Worm (Caenorhabditis elegans): ENCODE measurements around the gene sma-3.

The sma-3 gene

ce11 chrIII:6895166-6895565, 31.4 kb upstream of the sma-3 start:
- TF ChIP-seq ref-1 (GFP tag; conservative IDR thresholded peaks at IDR 0.05) (no peak), ztf-23 (GFP tag; IDR thresholded peaks at IDR 0.05) (no peak), tab-1 (GFP tag; IDR thresholded peaks at IDR 0.05) (no peak), ztf-29 (GFP tag; IDR thresholded peaks at IDR 0.05) (no peak), cog-1 (tag; optimal IDR thresholded peaks at IDR 0.05) (no peak), flt-1 (GFP tag; IDR thresholded peaks at IDR 0.05) (no peak), med-1 (GFP tag; optimal IDR thresholded peaks at IDR 0.05; ENCODE audit: insufficient read depth) (no peak), klf-2 (GFP tag; conservative IDR thresholded peaks at IDR 0.05) (no peak), T22C8.4 (GFP tag; IDR thresholded peaks at IDR 0.05) (no peak)

ce11 chrIII:6891560-6891959, 27.8 kb upstream of the sma-3 start, which contains the start of gene K04C2.5:
Gene K04C2.5, minus strand, starts transcription at chrIII:6891660.
- TF ChIP-seq flt-1 (GFP tag; IDR thresholded peaks at IDR 0.05) = no peak
- TF ChIP-seq ztf-23 (GFP tag; IDR thresholded peaks at IDR 0.05) = no peak
- no peak for TF ChIP-seq tab-1 (GFP tag; IDR thresholded peaks at IDR 0.05)
- no peak for TF ChIP-seq klf-2 (GFP tag; conservative IDR thresholded peaks at IDR 0.05)
- no peak for TF ChIP-seq ref-1 (GFP tag; conservative IDR thresholded peaks at IDR 0.05)
- no peak for TF ChIP-seq T22C8.4 (GFP tag; IDR thresholded peaks at IDR 0.05)
- TF ChIP-seq ztf-29 (GFP tag; IDR thresholded peaks at IDR 0.05) = no peak
- no peak for TF ChIP-seq med-1 (GFP tag; optimal IDR thresholded peaks at IDR 0.05; ENCODE audit: insufficient read depth)
- no peak for TF ChIP-seq cog-1 (tag; optimal IDR thresholded peaks at IDR 0.05)

- TF ChIP-seq ztf-29 (GFP tag; IDR thresholded peaks at IDR 0.05) (no peak), T22C8.4 (GFP tag; IDR thresholded peaks at IDR 0.05) (no peak), tab-1 (GFP tag; IDR thresholded peaks at IDR 0.05) (no peak), cog-1 (tag; optimal IDR thresholded peaks at IDR 0.05) (no peak), ref-1 (GFP tag; conservative IDR thresholded peaks at IDR 0.05) (no peak), klf-2 (GFP tag; conservative IDR thresholded peaks at IDR 0.05) (no peak), med-1 (GFP tag; optimal IDR thresholded peaks at IDR 0.05; ENCODE audit: insufficient read depth) (no peak), ztf-23 (GFP tag; IDR thresholded peaks at IDR 0.05) (no peak), flt-1 (GFP tag; IDR thresholded peaks at IDR 0.05) (no peak)
These were observed 25.4 kb upstream of the sma-3 start, which contains the start of the genes brd-1 and K04C2.2 for ce11 chrIII:6888999-6889824. Gene brd-1, minus strand, starts transcription at chrIII:6889504. Gene K04C2.2, plus strand, starts transcription at chrIII:6889774.

DNA sequence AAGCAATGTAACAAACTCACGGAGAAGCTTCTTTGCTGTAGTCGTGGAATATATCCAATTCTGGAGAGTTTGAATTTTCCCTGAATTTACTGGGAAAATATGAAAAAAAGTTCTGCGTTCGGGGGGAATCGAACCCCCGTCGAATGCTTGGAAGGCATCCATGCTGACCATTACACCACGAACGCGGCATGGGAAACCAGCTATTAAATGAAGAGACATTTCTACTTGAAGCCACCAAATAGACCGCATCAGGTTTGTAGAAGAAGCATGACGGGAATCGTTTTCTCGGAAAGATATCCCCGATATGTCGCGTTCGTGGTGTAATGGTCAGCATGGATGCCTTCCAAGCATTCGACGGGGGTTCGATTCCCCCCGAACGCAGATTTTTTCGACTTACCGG, 24.7 kb upstream of the sma-3 start:
- no peak for TF ChIP-seq T22C8.4 (GFP tag; IDR thresholded peaks at IDR 0.05)
- TF ChIP-seq tab-1 (GFP tag; IDR thresholded peaks at IDR 0.05) = peak; percentile 60; the same call in 1 of the 2 replicates
- no peak for TF ChIP-seq med-1 (GFP tag; optimal IDR thresholded peaks at IDR 0.05; ENCODE audit: insufficient read depth)
- TF ChIP-seq ztf-23 (GFP tag; IDR thresholded peaks at IDR 0.05) = 0 out of 2 replicates have a peak, but pooled peaks have one; percentile 65
- TF ChIP-seq ztf-29 (GFP tag; IDR thresholded peaks at IDR 0.05) = no peak
- TF ChIP-seq cog-1 (tag; optimal IDR thresholded peaks at IDR 0.05) = no peak
- 0 out of 2 replicates have a peak, but pooled peaks have one; percentile 39 for TF ChIP-seq flt-1 (GFP tag; IDR thresholded peaks at IDR 0.05)
- TF ChIP-seq klf-2 (GFP tag; conservative IDR thresholded peaks at IDR 0.05) = peak; percentile 64; the same call in 1 of the 2 replicates
- no peak for TF ChIP-seq ref-1 (GFP tag; conservative IDR thresholded peaks at IDR 0.05)

DNA sequence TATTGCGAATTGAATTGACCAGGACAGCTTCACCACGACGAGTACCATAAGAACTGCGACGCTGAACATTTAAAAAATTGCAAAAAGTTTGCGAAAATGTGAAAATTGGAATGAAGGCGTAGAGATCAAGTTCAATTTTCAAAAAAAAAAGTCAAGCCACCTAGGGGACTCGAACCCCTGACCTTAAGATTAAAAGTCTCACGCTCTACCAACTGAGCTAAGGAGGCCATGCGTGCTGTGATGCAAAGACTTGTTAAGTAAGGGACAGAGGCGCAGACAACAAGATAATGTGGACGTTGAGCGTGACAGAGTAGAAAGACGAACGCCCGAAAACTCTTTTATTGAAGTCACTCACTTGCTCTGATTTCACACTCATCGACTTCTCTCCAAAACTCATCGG, 23.8 kb upstream of the sma-3 start:
- TF ChIP-seq cog-1 (tag; optimal IDR thresholded peaks at IDR 0.05) (peak; percentile 67), T22C8.4 (GFP tag; IDR thresholded peaks at IDR 0.05) (peak; percentile 84), ref-1 (GFP tag; conservative IDR thresholded peaks at IDR 0.05) (peak; percentile 77), tab-1 (GFP tag; IDR thresholded peaks at IDR 0.05) (peak; percentile 89), flt-1 (GFP tag; IDR thresholded peaks at IDR 0.05) (peak; percentile 93), ztf-23 (GFP tag; IDR thresholded peaks at IDR 0.05) (peak; percentile 87), ztf-29 (GFP tag; IDR thresholded peaks at IDR 0.05) (peak; percentile 82), klf-2 (GFP tag; conservative IDR thresholded peaks at IDR 0.05) (peak; percentile 88), med-1 (GFP tag; optimal IDR thresholded peaks at IDR 0.05; ENCODE audit: insufficient read depth) (peak; percentile 38)

ce11 chrIII:6885889-6886288, 22.1 kb upstream of the sma-3 start:
- TF ChIP-seq ztf-23 (GFP tag; IDR thresholded peaks at IDR 0.05) (no peak), cog-1 (tag; optimal IDR thresholded peaks at IDR 0.05) (no peak), ref-1 (GFP tag; conservative IDR thresholded peaks at IDR 0.05) (no peak), flt-1 (GFP tag; IDR thresholded peaks at IDR 0.05) (no peak), T22C8.4 (GFP tag; IDR thresholded peaks at IDR 0.05) (no peak), ztf-29 (GFP tag; IDR thresholded peaks at IDR 0.05) (no peak)

DNA sequence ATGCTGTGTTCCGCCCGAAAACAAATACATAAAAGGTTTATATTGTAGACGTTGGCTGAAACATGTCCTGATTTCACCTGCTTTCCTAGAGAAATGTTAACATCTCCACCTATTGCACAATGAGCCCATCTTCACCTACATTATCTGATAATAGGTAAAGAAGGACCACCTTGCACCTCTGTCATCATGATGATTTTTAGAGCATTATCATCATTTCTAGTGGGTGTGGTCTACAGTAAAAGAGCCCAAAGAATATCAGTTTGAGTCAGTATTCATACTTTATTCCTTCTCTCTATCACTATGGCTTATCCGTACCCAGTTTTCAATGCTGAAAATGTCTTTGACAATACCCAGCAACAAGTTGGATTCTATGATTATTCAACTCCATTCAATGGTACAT, 20.4 kb upstream of the sma-3 start, which contains the start of gene med-2:
Gene med-2 (plus strand): TSS at position 301 of the 400 bp plus-strand sequence.
- TF ChIP-seq cog-1 (tag; optimal IDR thresholded peaks at IDR 0.05) = no peak
- no peak for TF ChIP-seq ref-1 (GFP tag; conservative IDR thresholded peaks at IDR 0.05)
- TF ChIP-seq med-1 (GFP tag; optimal IDR thresholded peaks at IDR 0.05; ENCODE audit: insufficient read depth) = no peak
- no peak for TF ChIP-seq tab-1 (GFP tag; IDR thresholded peaks at IDR 0.05)
- no peak for TF ChIP-seq flt-1 (GFP tag; IDR thresholded peaks at IDR 0.05)
- TF ChIP-seq ztf-23 (GFP tag; IDR thresholded peaks at IDR 0.05) = no peak
- TF ChIP-seq klf-2 (GFP tag; conservative IDR thresholded peaks at IDR 0.05) = no peak
- no peak for TF ChIP-seq T22C8.4 (GFP tag; IDR thresholded peaks at IDR 0.05)
- no peak for TF ChIP-seq ztf-29 (GFP tag; IDR thresholded peaks at IDR 0.05)

DNA sequence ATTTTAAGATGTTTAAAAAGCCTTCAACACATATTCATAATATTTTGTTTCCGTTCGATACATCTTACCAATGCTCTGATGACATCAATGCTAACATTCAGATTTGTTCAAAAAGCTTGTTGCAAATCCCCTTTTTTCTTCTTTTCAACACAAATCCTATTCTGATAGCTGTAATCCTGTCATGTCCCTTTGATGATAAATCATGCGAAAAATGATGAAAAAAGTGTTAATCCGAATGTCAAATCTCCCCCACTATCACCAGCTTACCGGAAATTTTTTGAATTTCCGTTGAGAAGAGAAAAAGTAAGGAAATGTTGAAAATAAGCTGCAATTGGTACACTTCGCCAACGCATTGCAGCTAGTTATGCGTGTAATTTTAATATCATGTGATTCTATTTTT, 18.0 kb upstream of the sma-3 start:
- TF ChIP-seq tab-1 (GFP tag; IDR thresholded peaks at IDR 0.05) = no peak
- no peak for TF ChIP-seq ztf-29 (GFP tag; IDR thresholded peaks at IDR 0.05)
- TF ChIP-seq T22C8.4 (GFP tag; IDR thresholded peaks at IDR 0.05) = no peak
- no peak for TF ChIP-seq ztf-23 (GFP tag; IDR thresholded peaks at IDR 0.05)
- TF ChIP-seq cog-1 (tag; optimal IDR thresholded peaks at IDR 0.05) = no peak
- no peak for TF ChIP-seq flt-1 (GFP tag; IDR thresholded peaks at IDR 0.05)
- TF ChIP-seq ref-1 (GFP tag; conservative IDR thresholded peaks at IDR 0.05) = no peak
- no peak for TF ChIP-seq klf-2 (GFP tag; conservative IDR thresholded peaks at IDR 0.05)
- TF ChIP-seq med-1 (GFP tag; optimal IDR thresholded peaks at IDR 0.05; ENCODE audit: insufficient read depth) = no peak

- TF ChIP-seq ref-1 (GFP tag; conservative IDR thresholded peaks at IDR 0.05) (no peak), flt-1 (GFP tag; IDR thresholded peaks at IDR 0.05) (no peak), ztf-23 (GFP tag; IDR thresholded peaks at IDR 0.05) (no peak), tab-1 (GFP tag; IDR thresholded peaks at IDR 0.05) (no peak), med-1 (GFP tag; optimal IDR thresholded peaks at IDR 0.05; ENCODE audit: insufficient read depth) (no peak), cog-1 (tag; optimal IDR thresholded peaks at IDR 0.05) (no peak), ztf-29 (GFP tag; IDR thresholded peaks at IDR 0.05) (no peak), T22C8.4 (GFP tag; IDR thresholded peaks at IDR 0.05) (no peak), klf-2 (GFP tag; conservative IDR thresholded peaks at IDR 0.05) (no peak)
These were observed 17.0 kb upstream of the sma-3 start, which contains the start of gene K04C2.7 for ce11 chrIII:6880797-6881196. Gene K04C2.7, plus strand, starts transcription at chrIII:6881097.
